Fruit fly (Drosophila melanogaster): ENCODE results near the gene Ptp61F.
A peak's percentile ranks its signal among the peaks of the same experiment; 100 is the strongest.

The Ptp61F gene

dm6 chr3L:1319097-1319725 lies 155.8 kb downstream of the Ptp61F start (continued):
- TF ChIP-seq tx (GFP tag; optimal IDR thresholded peaks at IDR 0.05) (peak; percentile 42), Mes4 (GFP tag; optimal IDR thresholded peaks at IDR 0.05) (peak; percentile 70), CG1792 (GFP tag; optimal IDR thresholded peaks at IDR 0.05) (peak; percentile 52), CG9437 (GFP tag; optimal IDR thresholded peaks at IDR 0.05) (peak; percentile 38), sob (GFP tag; IDR thresholded peaks at IDR 0.05) (peak; percentile 69; the same call in 1 of the 2 replicates), CG8924 (tag; optimal IDR thresholded peaks at IDR 0.05) (peak; percentile 70), tap (tag; optimal IDR thresholded peaks at IDR 0.05) (peak; percentile 82), ttk (GFP tag; IDR thresholded peaks at IDR 0.05) (peak; percentile 81), klu (GFP tag; IDR thresholded peaks at IDR 0.05) (no peak), CTCF (GFP tag; optimal IDR thresholded peaks at IDR 0.05) (peak; percentile 27), CG1603 (tag; optimal IDR thresholded peaks at IDR 0.05) (peak; percentile 89), CG17802 (tag; optimal IDR thresholded peaks at IDR 0.05) (peak; percentile 71)

dm6 chr3L:1318241-1318640 lies 156.8 kb downstream of the Ptp61F start, which contains the start of gene Myo61F:
TSS of gene Myo61F (plus strand) at chr3L:1318480.
- TF ChIP-seq croc (GFP tag; conservative IDR thresholded peaks at IDR 0.05) = no peak
- no peak for TF ChIP-seq schlank (tag; optimal IDR thresholded peaks at IDR 0.05)
- TF ChIP-seq D19B (GFP tag; optimal IDR thresholded peaks at IDR 0.05) = no peak
- TF ChIP-seq CG11560 (tag; IDR thresholded peaks at IDR 0.05) = no peak
- TF ChIP-seq Hsf (GFP tag; optimal IDR thresholded peaks at IDR 0.05) = no peak
- TF ChIP-seq da (GFP tag; optimal IDR thresholded peaks at IDR 0.05) = no peak
- TF ChIP-seq ken (GFP tag; IDR thresholded peaks at IDR 0.05) = no peak
- TF ChIP-seq gt (GFP tag; IDR thresholded peaks at IDR 0.05) = no peak
- TF ChIP-seq mld (GFP tag; IDR thresholded peaks at IDR 0.05; ENCODE audit: partially characterized antibody) = no peak
- no peak for TF ChIP-seq Spps (tag; optimal IDR thresholded peaks at IDR 0.05)
- TF ChIP-seq ewg (GFP tag; optimal IDR thresholded peaks at IDR 0.05) = no peak
- peak; percentile 15 for TF ChIP-seq Fer1 (GFP tag; optimal IDR thresholded peaks at IDR 0.05)
- no peak for TF ChIP-seq Dip2 (GFP tag; IDR thresholded peaks at IDR 0.05)
- TF ChIP-seq CG4730 (GFP tag; IDR thresholded peaks at IDR 0.05) = no peak
- TF ChIP-seq Deaf1 (tag; optimal IDR thresholded peaks at IDR 0.05) = no peak
- TF ChIP-seq crp (GFP tag; optimal IDR thresholded peaks at IDR 0.05) = peak in 1 of 2 experiments; percentile 89
- TF ChIP-seq CG17328 (GFP tag; IDR thresholded peaks at IDR 0.05) = no peak
- TF ChIP-seq Med (GFP tag) = peak; percentile 67
- TF ChIP-seq Dll (GFP tag; IDR thresholded peaks at IDR 0.05; ENCODE audit: partially characterized antibody) = peak; percentile 54; the same call in 3 of the 4 replicates
- TF ChIP-seq h (optimal IDR thresholded peaks at IDR 0.05) = no peak
- TF ChIP-seq CG8089 (GFP tag; optimal IDR thresholded peaks at IDR 0.05) = no peak
- no peak for TF ChIP-seq PHDP (tag; optimal IDR thresholded peaks at IDR 0.05)
- TF ChIP-seq Mrtf (GFP tag; IDR thresholded peaks at IDR 0.05) = no peak
- TF ChIP-seq lola (GFP tag; optimal IDR thresholded peaks at IDR 0.05) = no peak
- TF ChIP-seq disco-r (GFP tag; optimal IDR thresholded peaks at IDR 0.05) = no peak
- TF ChIP-seq CG4820 (GFP tag; optimal IDR thresholded peaks at IDR 0.05) = no peak
- TF ChIP-seq ac (GFP tag; optimal IDR thresholded peaks at IDR 0.05) = no peak
- no peak for TF ChIP-seq CG6765 (GFP tag; optimal IDR thresholded peaks at IDR 0.05)
- no peak for TF ChIP-seq CG13123 (GFP tag; optimal IDR thresholded peaks at IDR 0.05)
- TF ChIP-seq Fer3 (tag; optimal IDR thresholded peaks at IDR 0.05) = no peak
- no peak for TF ChIP-seq CG6654 (GFP tag; optimal IDR thresholded peaks at IDR 0.05)
- no peak for TF ChIP-seq Aef1 (GFP tag; IDR thresholded peaks at IDR 0.05)
- TF ChIP-seq CG3163 (GFP tag; optimal IDR thresholded peaks at IDR 0.05) = no peak
- no peak for TF ChIP-seq CG4854 (GFP tag; optimal IDR thresholded peaks at IDR 0.05)
- TF ChIP-seq NFAT (GFP tag; IDR thresholded peaks at IDR 0.05) = no peak
- TF ChIP-seq ftz-f1 (GFP tag; optimal IDR thresholded peaks at IDR 0.05) = no peak
- TF ChIP-seq CG11398 (GFP tag; optimal IDR thresholded peaks at IDR 0.05) = no peak
- TF ChIP-seq CG9609 (GFP tag; optimal IDR thresholded peaks at IDR 0.05) = no peak
- TF ChIP-seq Ravus (GFP tag; IDR thresholded peaks at IDR 0.05) = no peak
- no peak for TF ChIP-seq CG12236 (GFP tag; optimal IDR thresholded peaks at IDR 0.05)

All from whole organism, embryonic.